Worm (Caenorhabditis elegans): Measurements from ENCODE around the gene srbc-16.

srbc-16 gene

DNA sequence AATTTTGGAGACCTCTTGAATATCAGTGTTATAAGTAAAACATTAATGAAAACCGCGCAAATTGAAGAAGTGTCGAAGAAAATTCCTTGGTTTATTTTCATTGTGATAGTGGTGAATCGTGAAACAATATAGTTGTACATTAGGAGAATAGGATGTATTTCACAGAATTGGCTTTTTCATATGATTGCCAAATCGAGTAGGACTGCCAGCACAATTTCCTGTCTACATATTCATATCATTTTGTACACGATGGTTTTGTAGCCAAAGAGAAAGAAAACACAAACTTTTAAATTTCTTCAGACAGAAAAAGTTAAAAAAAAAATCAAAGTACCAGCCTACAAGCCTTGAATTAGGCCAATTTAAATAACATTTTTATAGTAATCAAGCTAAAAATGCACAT lies 18.1 kb upstream of the srbc-16 start, which contains the start of gene str-255:
Gene str-255 (minus strand): TSS at position 101 of the 400 bp plus-strand sequence.
- TF ChIP-seq nhr-76 (tag; optimal IDR thresholded peaks at IDR 0.05), result no peak
- no peak for TF ChIP-seq aha-1 (tag; optimal IDR thresholded peaks at IDR 0.05)
- no peak for TF ChIP-seq lir-3 (tag; optimal IDR thresholded peaks at IDR 0.05; ENCODE audit: poor library complexity)
- TF ChIP-seq C16A3.4 (tag; optimal IDR thresholded peaks at IDR 0.05), result no peak
- no peak for TF ChIP-seq nhr-71 (tag; optimal IDR thresholded peaks at IDR 0.05)
- TF ChIP-seq isw-1 (GFP tag; IDR thresholded peaks at IDR 0.05), result no peak
- TF ChIP-seq alr-1 (tag; optimal IDR thresholded peaks at IDR 0.05; ENCODE audit: borderline replicate concordance), result no peak
- TF ChIP-seq tlp-1 (tag; optimal IDR thresholded peaks at IDR 0.05), result no peak
- TF ChIP-seq pqm-1 (tag; optimal IDR thresholded peaks at IDR 0.05), result no peak

DNA sequence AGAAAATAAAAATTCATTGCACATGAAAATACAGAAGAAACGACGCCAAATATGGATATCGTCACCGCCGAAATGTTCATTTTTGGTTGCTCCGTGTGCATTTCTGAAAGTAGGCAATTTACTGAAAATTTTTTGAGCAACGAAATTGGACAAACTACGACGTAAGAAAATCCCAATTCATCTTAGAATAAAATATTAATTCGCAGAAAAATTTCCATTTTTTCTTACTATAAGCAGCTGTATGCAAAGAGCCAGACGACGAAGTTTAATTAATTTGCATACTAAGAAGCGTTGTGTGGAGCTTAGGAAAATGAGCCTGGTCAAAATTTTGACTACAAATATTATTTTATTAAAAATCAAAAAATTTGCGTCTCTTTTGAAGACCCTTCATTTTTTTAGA lies 15.2 kb upstream of the srbc-16 start, which contains the start of gene srbc-19:
Gene srbc-19 (minus strand): TSS at position 101 of the 400 bp plus-strand sequence.
- TF ChIP-seq zag-1 (tag; optimal IDR thresholded peaks at IDR 0.05) (no peak), sptf-1 (tag; optimal IDR thresholded peaks at IDR 0.05) (no peak), hlh-17 (GFP tag; optimal IDR thresholded peaks at IDR 0.05; ENCODE audit: borderline replicate concordance) (no peak), isw-1 (GFP tag; IDR thresholded peaks at IDR 0.05) (no peak), dpl-1 (GFP tag; optimal IDR thresholded peaks at IDR 0.05) (no peak), ceh-63 (GFP tag; optimal IDR thresholded peaks at IDR 0.05) (no peak), ama-1 (optimal IDR thresholded peaks at IDR 0.05) (no peak), rnt-1 (tag; optimal IDR thresholded peaks at IDR 0.05) (no peak), grh-1 (GFP tag; IDR thresholded peaks at IDR 0.05) (no peak), lir-3 (tag; optimal IDR thresholded peaks at IDR 0.05; ENCODE audit: poor library complexity) (no peak), snpc-4 (tag; optimal IDR thresholded peaks at IDR 0.05) (no peak), unc-62 (GFP tag; optimal IDR thresholded peaks at IDR 0.05) (no peak), unc-98 (GFP tag; IDR thresholded peaks at IDR 0.05) (no peak)

DNA sequence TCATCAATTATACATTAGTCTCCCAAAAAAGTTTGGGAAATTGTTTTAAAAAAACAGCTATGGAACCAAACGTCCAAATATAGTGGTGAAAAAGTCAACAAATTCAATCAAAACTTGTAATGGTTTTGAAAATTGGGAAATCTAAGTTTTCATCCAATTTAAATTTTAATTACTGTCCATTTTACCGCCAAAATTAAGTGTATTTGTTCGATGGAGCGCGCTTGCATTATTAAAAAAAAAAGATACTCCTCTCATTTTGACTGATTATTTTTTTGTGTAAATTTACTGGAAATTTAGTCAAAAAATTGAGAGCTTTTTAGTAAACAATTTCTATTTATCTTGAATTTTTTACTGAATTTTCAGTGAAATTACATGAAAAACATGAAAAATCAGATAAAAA lies 7.4 kb upstream of the srbc-16 start:
- TF ChIP-seq lin-35 (GFP tag; optimal IDR thresholded peaks at IDR 0.05) (no peak), efl-1 (optimal IDR thresholded peaks at IDR 0.05) (no peak), efl-1 (GFP tag; optimal IDR thresholded peaks at IDR 0.05 in 1 of 2) (peak; percentile 19 to 92)

DNA sequence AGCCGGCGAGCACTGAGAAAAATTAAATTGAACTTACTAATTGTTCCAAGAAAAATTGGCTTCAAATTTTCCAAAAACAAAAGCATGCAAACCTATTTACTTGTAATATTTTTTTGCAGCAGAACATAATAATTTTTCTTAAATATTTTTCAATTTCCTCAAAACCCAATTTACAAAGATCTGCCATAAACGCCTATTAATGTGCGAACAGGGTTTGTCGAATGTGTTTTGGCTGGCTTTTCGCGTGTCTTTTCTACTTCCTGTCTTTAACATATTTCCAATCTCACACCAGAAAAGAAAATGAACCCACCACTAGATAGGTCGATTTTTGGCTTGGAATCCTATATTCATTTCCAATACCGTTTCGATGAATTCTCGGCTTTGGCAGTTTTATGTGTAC lies 6.6 kb upstream of the srbc-16 start, which contains the start of gene C45H4.18:
Gene C45H4.18 (plus strand): TSS at position 301 of the 400 bp plus-strand sequence.
- TF ChIP-seq C34B4.2 (tag; optimal IDR thresholded peaks at IDR 0.05) (no peak), unc-62 (GFP tag; optimal IDR thresholded peaks at IDR 0.05) (no peak), mep-1 (tag; optimal IDR thresholded peaks at IDR 0.05) (no peak), unc-86 (tag; optimal IDR thresholded peaks at IDR 0.05) (no peak), lir-3 (tag; optimal IDR thresholded peaks at IDR 0.05; ENCODE audit: poor library complexity) (no peak), nhr-11 (tag; optimal IDR thresholded peaks at IDR 0.05) (no peak)

DNA sequence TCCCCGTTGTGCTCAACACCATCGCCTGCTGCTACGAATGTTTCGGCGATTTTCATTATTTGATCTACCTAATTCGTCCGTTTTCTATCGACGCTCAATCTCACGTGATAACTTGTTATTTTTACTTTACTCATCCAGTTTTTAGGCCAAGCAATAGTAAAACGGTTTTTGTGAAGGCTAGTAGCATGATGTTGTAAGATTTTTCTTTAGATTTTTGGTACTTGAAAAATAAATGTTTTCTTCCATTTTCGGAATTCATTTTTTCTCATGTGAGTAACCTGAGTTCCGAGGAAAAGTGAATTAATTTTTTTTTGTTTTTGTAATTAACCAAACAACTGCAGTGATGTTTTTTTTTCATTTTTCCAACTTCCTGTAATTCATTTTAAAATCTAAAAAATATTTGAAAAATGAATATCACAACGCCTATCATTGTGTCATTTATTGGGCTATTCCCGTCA lies 4.5 kb upstream of the srbc-16 start, which contains the start of gene srbc-17:
Gene srbc-17 (plus strand): TSS at position 408 of the 458 bp plus-strand sequence.
- TF ChIP-seq lin-15B (tag; optimal IDR thresholded peaks at IDR 0.05) (no peak), blmp-1 (tag; optimal IDR thresholded peaks at IDR 0.05) (no peak), rnt-1 (tag; optimal IDR thresholded peaks at IDR 0.05) (no peak), mdl-1 (tag; optimal IDR thresholded peaks at IDR 0.05) (no peak), C16A3.4 (tag; optimal IDR thresholded peaks at IDR 0.05) (no peak), sox-4 (tag; optimal IDR thresholded peaks at IDR 0.05) (no peak), unc-62 (GFP tag; optimal IDR thresholded peaks at IDR 0.05) (no peak), xbp-1 (tag; optimal IDR thresholded peaks at IDR 0.05) (no peak)

DNA sequence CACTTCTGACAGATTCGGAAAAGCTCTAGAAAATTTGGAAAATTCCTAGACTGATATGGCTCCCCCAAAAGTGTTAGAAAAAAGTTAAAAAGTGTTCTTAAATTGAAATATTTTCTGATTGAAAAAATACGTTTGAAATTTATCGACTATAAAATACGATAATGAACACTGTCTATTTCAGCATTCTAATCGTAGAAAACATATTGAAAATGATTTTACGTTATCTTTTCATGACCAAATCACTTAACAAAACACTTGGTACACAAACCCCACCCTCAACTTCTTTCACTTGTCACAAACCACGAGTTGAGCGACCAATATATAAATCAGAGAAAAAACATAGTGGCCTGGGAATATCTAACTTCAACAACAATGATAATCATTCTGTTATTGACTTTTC lies 2.6 kb upstream of the srbc-16 start, which contains the start of gene cyp-33C1:
Gene cyp-33C1 (plus strand): TSS at position 301 of the 400 bp plus-strand sequence.
- no peak for TF ChIP-seq nhr-237 (tag; optimal IDR thresholded peaks at IDR 0.05)
- TF ChIP-seq nhr-85 (tag), result no peak
- TF ChIP-seq isw-1 (GFP tag; IDR thresholded peaks at IDR 0.05), result no peak
- no peak for TF ChIP-seq pqm-1 (tag; optimal IDR thresholded peaks at IDR 0.05)
- TF ChIP-seq jun-1 (tag; optimal IDR thresholded peaks at IDR 0.05), result no peak
- TF ChIP-seq unc-30 (tag; optimal IDR thresholded peaks at IDR 0.05), result no peak
- no peak for TF ChIP-seq nhr-19 (GFP tag; conservative IDR thresholded peaks at IDR 0.05)
- no peak for TF ChIP-seq fkh-4 (tag; optimal IDR thresholded peaks at IDR 0.05; ENCODE audit: borderline replicate concordance)
- no peak for TF ChIP-seq nhr-77 (tag; optimal IDR thresholded peaks at IDR 0.05)
- no peak for TF ChIP-seq ets-5 (GFP tag; IDR thresholded peaks at IDR 0.05)
- no peak for TF ChIP-seq efl-3 (GFP tag; optimal IDR thresholded peaks at IDR 0.05)
- no peak for TF ChIP-seq lin-15B (tag; optimal IDR thresholded peaks at IDR 0.05)
- no peak for TF ChIP-seq elt-3 (tag; optimal IDR thresholded peaks at IDR 0.05)
